Worm (Caenorhabditis elegans): ENCODE data around the gene F41G3.19.

F41G3.19 gene

ce11 chrII:6750929-6751328 is 998 bp downstream of the F41G3.19 start, which contains the start of gene F41G3.20:
Gene F41G3.20, minus strand, starts transcription at chrII:6751029.
- TF ChIP-seq nhr-23 (tag; optimal IDR thresholded peaks at IDR 0.05) (no peak), nhr-11 (tag; optimal IDR thresholded peaks at IDR 0.05) (no peak), snpc-4 (tag; optimal IDR thresholded peaks at IDR 0.05) (no peak), ceh-82 (tag; optimal IDR thresholded peaks at IDR 0.05) (no peak), ZK546.5 (tag; optimal IDR thresholded peaks at IDR 0.05) (no peak), daf-12 (tag; optimal IDR thresholded peaks at IDR 0.05) (no peak), mdl-1 (tag; optimal IDR thresholded peaks at IDR 0.05) (no peak), R02D3.7 (tag; optimal IDR thresholded peaks at IDR 0.05) (no peak), ztf-4 (tag; optimal IDR thresholded peaks at IDR 0.05) (no peak), lsy-12 (tag; optimal IDR thresholded peaks at IDR 0.05) (no peak), zag-1 (tag; optimal IDR thresholded peaks at IDR 0.05) (no peak), lin-39 (tag; optimal IDR thresholded peaks at IDR 0.05) (no peak), elt-1 (tag; optimal IDR thresholded peaks at IDR 0.05) (no peak), nhr-76 (tag; optimal IDR thresholded peaks at IDR 0.05) (no peak), ztf-11 (tag; optimal IDR thresholded peaks at IDR 0.05) (no peak)

- no peak for TF ChIP-seq nfya-1 (tag; optimal IDR thresholded peaks at IDR 0.05; ENCODE audit: insufficient read depth)
- no peak for TF ChIP-seq ztf-11 (tag; optimal IDR thresholded peaks at IDR 0.05)
- no peak for TF ChIP-seq R02D3.7 (tag; optimal IDR thresholded peaks at IDR 0.05)
- no peak for TF ChIP-seq ZK546.5 (tag; optimal IDR thresholded peaks at IDR 0.05)
- TF ChIP-seq snpc-4 (tag; optimal IDR thresholded peaks at IDR 0.05): no peak
- TF ChIP-seq unc-62 (GFP tag; optimal IDR thresholded peaks at IDR 0.05): no peak
- no peak for TF ChIP-seq lsy-12 (tag; optimal IDR thresholded peaks at IDR 0.05)
- TF ChIP-seq unc-39 (tag; optimal IDR thresholded peaks at IDR 0.05): no peak
- no peak for TF ChIP-seq fkh-10 (GFP tag; optimal IDR thresholded peaks at IDR 0.05)
- no peak for TF ChIP-seq lin-15B (tag; optimal IDR thresholded peaks at IDR 0.05)
- no peak for TF ChIP-seq ztf-4 (tag; optimal IDR thresholded peaks at IDR 0.05)
- no peak for TF ChIP-seq nhr-12 (tag; optimal IDR thresholded peaks at IDR 0.05)
- no peak for TF ChIP-seq elt-2 (tag; optimal IDR thresholded peaks at IDR 0.05)
- no peak for TF ChIP-seq tbx-2 (tag; optimal IDR thresholded peaks at IDR 0.05)
- TF ChIP-seq jun-1 (tag; optimal IDR thresholded peaks at IDR 0.05): no peak
- no peak for TF ChIP-seq ceh-28 (tag; optimal IDR thresholded peaks at IDR 0.05)
- TF ChIP-seq sea-2 (GFP tag; optimal IDR thresholded peaks at IDR 0.05): no peak
- no peak for TF ChIP-seq nhr-28 (tag; optimal IDR thresholded peaks at IDR 0.05)
Observed at ce11 chrII:6749422-6749821, 2.5 kb downstream of the F41G3.19 start, which contains the start of gene F41G3.10. Gene F41G3.10, minus strand, starts transcription at chrII:6749522.

- TF ChIP-seq mdl-1 (tag; optimal IDR thresholded peaks at IDR 0.05) (no peak), fos-1 (tag; optimal IDR thresholded peaks at IDR 0.05) (no peak), lin-15B (tag; optimal IDR thresholded peaks at IDR 0.05) (no peak), hmg-11 (tag; optimal IDR thresholded peaks at IDR 0.05) (no peak), ztf-11 (tag; optimal IDR thresholded peaks at IDR 0.05) (no peak)
Observed at ce11 chrII:6746404-6746803, 5.5 kb downstream of the F41G3.19 start, which contains the start of gene F41G3.5. Gene F41G3.5, plus strand, starts transcription at chrII:6746704.

ce11 chrII:6745783-6746182 is 6.1 kb downstream of the F41G3.19 start, which contains the start of gene ins-14:
Gene ins-14, minus strand, starts transcription at chrII:6745814.
- TF ChIP-seq nhr-76 (tag; optimal IDR thresholded peaks at IDR 0.05) (no peak), ama-1 (optimal IDR thresholded peaks at IDR 0.05) (no peak), ceh-82 (tag; optimal IDR thresholded peaks at IDR 0.05) (no peak), jun-1 (tag; optimal IDR thresholded peaks at IDR 0.05) (no peak), nhr-23 (tag; optimal IDR thresholded peaks at IDR 0.05) (no peak), nhr-77 (tag; optimal IDR thresholded peaks at IDR 0.05) (no peak), daf-12 (tag; optimal IDR thresholded peaks at IDR 0.05) (no peak), fos-1 (tag; optimal IDR thresholded peaks at IDR 0.05) (no peak), elt-3 (tag; optimal IDR thresholded peaks at IDR 0.05) (no peak)

ce11 chrII:6744648-6745047 is 7.3 kb downstream of the F41G3.19 start, which contains the start of gene ins-15:
Gene ins-15, minus strand, starts transcription at chrII:6744748.
- TF ChIP-seq daf-12 (tag; optimal IDR thresholded peaks at IDR 0.05) (no peak), pha-4 (tag; optimal IDR thresholded peaks at IDR 0.05) (no peak), lsy-12 (tag; optimal IDR thresholded peaks at IDR 0.05) (no peak)

- no peak for TF ChIP-seq skn-1 (tag; optimal IDR thresholded peaks at IDR 0.05)
- TF ChIP-seq nhr-67 (tag; optimal IDR thresholded peaks at IDR 0.05): no peak
- no peak for TF ChIP-seq mml-1 (tag; optimal IDR thresholded peaks at IDR 0.05)
- TF ChIP-seq elt-3 (tag; optimal IDR thresholded peaks at IDR 0.05): no peak
- TF ChIP-seq ceh-16 (tag; optimal IDR thresholded peaks at IDR 0.05): no peak
- TF ChIP-seq sea-2 (GFP tag; optimal IDR thresholded peaks at IDR 0.05): no peak
- TF ChIP-seq pqm-1 (tag; optimal IDR thresholded peaks at IDR 0.05): no peak
Observed at ce11 chrII:6742614-6743013, 9.3 kb downstream of the F41G3.19 start, which contains the start of gene F41G3.6. Gene F41G3.6, plus strand, starts transcription at chrII:6742914.
